Fruit fly (Drosophila melanogaster) whole organism, embryonic: ENCODE data around the gene IM33.
A peak's percentile ranks its signal among the peaks of the same experiment; 100 is the strongest.

Experiments
- Bteb2 ChIP-seq: fragments of 200-800 bp; sonication (Bioruptor generic); optimal IDR thresholded peaks from 2 replicates; lab custom pipeline; 2016; ENCODE audit warnings: missing biosample characterization, missing genetic modification characterization
- CG10147 ChIP-seq: fragments of 200-800 bp; sonication (Bioruptor generic); optimal IDR thresholded peaks from 2 replicates; lab custom pipeline; 2019; ENCODE audit warnings: missing biosample characterization, mild to moderate bottlenecking, missing genetic modification characterization, moderate library complexity
- CG10366 ChIP-seq: fragments of 200-800 bp; sonication (Bioruptor generic); IDR thresholded peaks from 2 replicates; pipeline ENCODE4 v1.3.6; 2022; ENCODE audit warnings: missing biosample characterization, missing genetic modification characterization
- CG11093 ChIP-seq: fragments of 200-800 bp; sonication (Bioruptor generic); IDR thresholded peaks from 3 replicates; pipeline ENCODE4 v1.3.6; 2022; ENCODE audit warnings: missing biosample characterization, missing genetic modification characterization
- CG11695 ChIP-seq: fragments of 200-800 bp; sonication (Bioruptor generic); IDR thresholded peaks from 3 replicates; pipeline ENCODE4 v1.3.6; 2022; ENCODE audit warnings: missing biosample characterization, missing genetic modification characterization
- CG14965 ChIP-seq: fragments of 200-800 bp; sonication (Bioruptor generic); optimal IDR thresholded peaks from 2 replicates; lab custom pipeline; 2016; ENCODE audit warnings: missing biosample characterization, missing genetic modification characterization, borderline replicate concordance
- CG15514 ChIP-seq: fragments of 200-800 bp; sonication (Bioruptor generic); optimal IDR thresholded peaks from 3 replicates; lab custom pipeline; 2017; ENCODE audit warnings: missing biosample characterization, missing genetic modification characterization, mild to moderate bottlenecking, moderate library complexity, missing genetic modification reagents
- CG17385 ChIP-seq: fragments of 200-800 bp; sonication (Bioruptor generic); optimal IDR thresholded peaks from 3 replicates; lab custom pipeline; 2018; ENCODE audit warnings: missing biosample characterization, mild to moderate bottlenecking, missing genetic modification characterization
- CG2129 ChIP-seq: fragments of 200-800 bp; sonication (Bioruptor generic); IDR thresholded peaks from 2 replicates; pipeline ENCODE4 v1.3.6; 2022; ENCODE audit warnings: missing biosample characterization, missing genetic modification characterization; ENCODE audit not compliant: partially characterized antibody
- CG2889 ChIP-seq: fragments of 200-800 bp; sonication (Bioruptor generic); IDR thresholded peaks from 3 replicates; pipeline ENCODE4 v1.3.6; 2022; ENCODE audit warnings: missing biosample characterization, missing genetic modification characterization
- CG32532 ChIP-seq: fragments of 200-800 bp; sonication (Bioruptor generic); IDR thresholded peaks from 2 replicates; pipeline ENCODE4 v1.3.6; 2022; ENCODE audit warnings: missing biosample characterization, missing genetic modification characterization
- CG34376 ChIP-seq: fragments of 200-800 bp; sonication (Bioruptor generic); optimal IDR thresholded peaks from 2 replicates; lab custom pipeline; 2018; ENCODE audit warnings: missing biosample characterization, mild to moderate bottlenecking, missing genetic modification characterization
- CG4404 ChIP-seq: fragments of 200-800 bp; sonication (Bioruptor generic); IDR thresholded peaks from 2 replicates; pipeline ENCODE4 v1.3.6; 2022; ENCODE audit warnings: missing biosample characterization, missing genetic modification characterization
- CG6689 ChIP-seq: fragments of 200-800 bp; sonication (Bioruptor generic); IDR thresholded peaks from 2 replicates; pipeline ENCODE4 v1.3.6; 2022; ENCODE audit warnings: missing biosample characterization, missing genetic modification characterization
- CG6854 ChIP-seq: fragments of 200-800 bp; sonication (Bioruptor generic); optimal IDR thresholded peaks from 3 replicates; lab custom pipeline; 2017; ENCODE audit warnings: missing biosample characterization, mild to moderate bottlenecking, missing genetic modification characterization
- CG7271 ChIP-seq: fragments of 200-800 bp; sonication (Bioruptor generic); optimal IDR thresholded peaks from 2 replicates; lab custom pipeline; 2018; ENCODE audit warnings: missing biosample characterization, mild to moderate bottlenecking, missing genetic modification characterization, moderate library complexity
- CG7357 ChIP-seq: fragments of 200-800 bp; sonication (Bioruptor generic); IDR thresholded peaks from 3 replicates; pipeline ENCODE4 v1.3.6; 2022; ENCODE audit warnings: missing biosample characterization, missing genetic modification characterization
- CG7556 ChIP-seq: fragments of 200-800 bp; sonication (Bioruptor generic); optimal IDR thresholded peaks from 2 replicates; lab custom pipeline; 2017; ENCODE audit warnings: missing biosample characterization, mild to moderate bottlenecking, missing genetic modification characterization
- CG8089 ChIP-seq: fragments of 200-800 bp; sonication (Bioruptor generic); optimal IDR thresholded peaks from 3 replicates; lab custom pipeline; 2016; ENCODE audit warnings: missing biosample characterization, missing genetic modification characterization
- CG9609 ChIP-seq: fragments of 200-800 bp; sonication (Bioruptor generic); optimal IDR thresholded peaks from 3 replicates; lab custom pipeline; 2016; ENCODE audit warnings: missing biosample characterization, missing genetic modification characterization
- Chrac-16 ChIP-seq: fragments of 200-800 bp; sonication (Bioruptor generic); optimal IDR thresholded peaks from 3 replicates; lab custom pipeline; 2016; ENCODE audit warnings: missing biosample characterization, missing genetic modification characterization
- HHEX ChIP-seq: fragments of 200-800 bp; sonication (Bioruptor generic); optimal IDR thresholded peaks from 3 replicates; lab custom pipeline; 2017; ENCODE audit warnings: missing biosample characterization, mild to moderate bottlenecking, missing genetic modification characterization, missing genetic modification reagents
- Hr3 ChIP-seq: fragments of 200-800 bp; sonication (Bioruptor generic); optimal IDR thresholded peaks from 3 replicates; lab custom pipeline; 2016; ENCODE audit warnings: missing biosample characterization, missing genetic modification characterization
- Hr78 ChIP-seq, 2 experiments: fragments of 200-800 bp in 1 of 2; fragments of >200 bp in 1 of 2; sonication (Bioruptor generic) in 1 of 2; optimal IDR thresholded peaks; 2 replicates each; lab custom pipeline; 2017 to 2019; ENCODE audit warnings: missing biosample characterization in 2 of 2, missing genetic modification characterization in 2 of 2, mild to moderate bottlenecking in 1 of 2, moderate library complexity in 1 of 2
- Lpt ChIP-seq: fragments of >200 bp; optimal IDR thresholded peaks from 2 replicates; lab custom pipeline; 2018; ENCODE audit warnings: missing biosample characterization, missing genetic modification characterization
- MBD-R2 ChIP-seq: fragments of 200-800 bp; sonication (Bioruptor generic); IDR thresholded peaks from 2 replicates; pipeline ENCODE4 v1.3.6; 2022; ENCODE audit warnings: missing biosample characterization, missing genetic modification characterization
- MESR4 ChIP-seq: fragments of 200-800 bp; sonication (Bioruptor generic); optimal IDR thresholded peaks from 2 replicates; lab custom pipeline; 2018; ENCODE audit warnings: missing biosample characterization, mild to moderate bottlenecking, missing genetic modification characterization, moderate library complexity
- Oaz ChIP-seq: fragments of 200-800 bp; sonication (Bioruptor generic); IDR thresholded peaks from 2 replicates; pipeline ENCODE4 v1.3.6; 2022; ENCODE audit warnings: missing biosample characterization, missing genetic modification characterization
- Sin3A ChIP-seq: fragments of >200 bp; optimal IDR thresholded peaks from 2 replicates; lab custom pipeline; 2018
- Stat92E ChIP-seq, 3 experiments: fragments of >200 bp in 2 of 3; fragments of 200-800 bp in 1 of 3; sonication (Bioruptor generic) in 1 of 3; optimal IDR thresholded peaks; 2 replicates each; lab custom pipeline; 2017 to 2019; ENCODE audit warnings: missing biosample characterization in 3 of 3, missing genetic modification characterization in 3 of 3, mild to moderate bottlenecking in 1 of 3, moderate library complexity in 1 of 3
- Trl ChIP-seq, 3 experiments: fragments of >200 bp in 2 of 3; fragments of 200-800 bp in 1 of 3; sonication (Bioruptor generic) in 1 of 3; optimal IDR thresholded peaks; 2 replicates in 1 of 3; 3 replicates in 2 of 3; lab custom pipeline; 2016 to 2017; ENCODE audit warnings: missing biosample characterization in 1 of 3, missing genetic modification characterization in 1 of 3
- YL-1 ChIP-seq: fragments of 200-800 bp; sonication (Bioruptor generic); optimal IDR thresholded peaks from 3 replicates; lab custom pipeline; 2017; ENCODE audit warnings: missing biosample characterization, mild to moderate bottlenecking, missing genetic modification characterization
- ato ChIP-seq: fragments of 200-800 bp; sonication (Bioruptor generic); IDR thresholded peaks from 2 replicates; pipeline ENCODE4 v1.3.6; 2022; ENCODE audit warnings: missing biosample characterization, missing genetic modification characterization; ENCODE audit not compliant: partially characterized antibody
- bcd ChIP-seq: fragments of 200-800 bp; sonication (Bioruptor generic); optimal IDR thresholded peaks from 2 replicates; lab custom pipeline; 2017; ENCODE audit warnings: missing biosample characterization, mild to moderate bottlenecking, missing genetic modification characterization
- cad ChIP-seq: fragments of >200 bp; optimal IDR thresholded peaks from 2 replicates; lab custom pipeline; 2017; ENCODE audit warnings: missing biosample characterization, missing genetic modification characterization
- corto ChIP-seq: fragments of 200-800 bp; sonication (Bioruptor generic); optimal IDR thresholded peaks from 2 replicates; lab custom pipeline; 2016; ENCODE audit warnings: missing biosample characterization, mild to moderate bottlenecking, missing genetic modification characterization, moderate library complexity
- dimm ChIP-seq: fragments of 200-800 bp; sonication (Bioruptor generic); IDR thresholded peaks from 2 replicates; pipeline ENCODE4 v1.3.6; 2022; ENCODE audit warnings: missing biosample characterization, missing genetic modification characterization
- fd102C ChIP-seq: fragments of 200-800 bp; sonication (Bioruptor generic); optimal IDR thresholded peaks from 2 replicates; lab custom pipeline; 2018; ENCODE audit warnings: missing biosample characterization, mild to moderate bottlenecking, missing genetic modification characterization, moderate library complexity
- ftz-f1 ChIP-seq: fragments of 200-800 bp; sonication (Bioruptor generic); optimal IDR thresholded peaks from 2 replicates; lab custom pipeline; 2016; ENCODE audit warnings: missing biosample characterization, missing genetic modification characterization
- gce ChIP-seq: fragments of 200-800 bp; sonication (Bioruptor generic); IDR thresholded peaks from 3 replicates; pipeline ENCODE4 v1.3.6; 2022; ENCODE audit warnings: missing biosample characterization, missing genetic modification characterization
- gt ChIP-seq: fragments of 200-800 bp; sonication (Bioruptor generic); IDR thresholded peaks from 2 replicates; pipeline ENCODE4 v1.3.6; 2022; ENCODE audit warnings: missing biosample characterization, missing genetic modification characterization
- onecut ChIP-seq: fragments of 200-800 bp; sonication (Bioruptor generic); IDR thresholded peaks from 2 replicates; pipeline ENCODE4 v1.3.6; 2022; ENCODE audit warnings: missing biosample characterization, missing genetic modification characterization
- org-1 ChIP-seq: fragments of 200-800 bp; sonication (Bioruptor generic); optimal IDR thresholded peaks from 2 replicates; lab custom pipeline; 2017; ENCODE audit warnings: missing biosample characterization, missing genetic modification characterization
- p53 ChIP-seq: fragments of 200-800 bp; sonication (Bioruptor generic); optimal IDR thresholded peaks from 2 replicates; lab custom pipeline; 2016; ENCODE audit warnings: missing biosample characterization, missing genetic modification characterization
- phol ChIP-seq: fragments of 200-800 bp; sonication (Bioruptor generic); optimal IDR thresholded peaks from 3 replicates; lab custom pipeline; 2018; ENCODE audit warnings: missing biosample characterization, mild to moderate bottlenecking, missing genetic modification characterization, moderate library complexity
- ranshi ChIP-seq: fragments of 200-800 bp; sonication (Bioruptor generic); IDR thresholded peaks from 2 replicates; pipeline ENCODE4 v1.3.6; 2022; ENCODE audit warnings: missing biosample characterization, missing genetic modification characterization
- sens ChIP-seq: fragments of 200-800 bp; sonication (Bioruptor generic); peaks from one replicate; lab custom pipeline; 2016; ENCODE audit warnings: missing biosample characterization, missing genetic modification characterization
- sens-2 ChIP-seq: fragments of 200-800 bp; sonication (Bioruptor generic); IDR thresholded peaks from 2 replicates; pipeline ENCODE4 v1.3.6; 2022; ENCODE audit warnings: missing biosample characterization, missing genetic modification characterization
- slbo ChIP-seq: fragments of 200-800 bp; sonication (Bioruptor generic); IDR thresholded peaks from 2 replicates; pipeline ENCODE4 v1.3.6; 2022; ENCODE audit warnings: missing biosample characterization, missing genetic modification characterization
- sob ChIP-seq: fragments of 200-800 bp; sonication (Bioruptor generic); IDR thresholded peaks from 2 replicates; pipeline ENCODE4 v1.3.6; 2022; ENCODE audit warnings: missing biosample characterization, missing genetic modification characterization
- zfh2 ChIP-seq: fragments of 200-800 bp; sonication (Bioruptor generic); optimal IDR thresholded peaks from 2 replicates; lab custom pipeline; 2016; ENCODE audit warnings: missing biosample characterization, missing genetic modification characterization

IM33 gene

dm6 chr2L:3703260-3703659 lies 6.8 kb upstream of the IM33 start, which contains the start of gene CG2816 (continued):
- TF ChIP-seq CG7271 (tag; lab: Kevin White, UChicago) (no peak), CG32532 (GFP tag; lab: Robert Waterston, UW) (peak; percentile 70), Chrac-16 (GFP tag; lab: Kevin White, UChicago) (peak; percentile 60), YL-1 (GFP tag; lab: Kevin White, UChicago) (no peak), CG11093 (no peak), CG7556 (GFP tag; lab: Kevin White, UChicago) (no peak), CG6854 (GFP tag; lab: Kevin White, UChicago) (no peak), fd102C (GFP tag; lab: Kevin White, UChicago) (no peak), slbo (peak; percentile 95), sob (peak; percentile 93), Lpt (no peak), CG10366 (GFP tag; lab: Robert Waterston, UW) (peak; percentile 49; the same call in 1 of the 2 replicates), zfh2 (GFP tag; lab: Kevin White, UChicago) (peak; percentile 93), Hr78 (GFP tag; optimal IDR thresholded peaks at IDR 0.05; lab: Kevin White, UChicago) (no peak), cad (GFP tag; lab: Kevin White, UChicago) (no peak), HHEX (peak; percentile 35), CG6689 (GFP tag; lab: Robert Waterston, UW) (0 out of 2 replicates have a peak, but pooled peaks have one; percentile 35), Sin3A (lab: Kevin White, UChicago) (no peak), phol (no peak), Bteb2 (GFP tag; lab: Kevin White, UChicago) (no peak), sens-2 (GFP tag; lab: Robert Waterston, UW) (no peak), CG15514 (GFP tag; lab: Kevin White, UChicago) (peak; percentile 38), dimm (GFP tag; lab: Robert Waterston, UW) (no peak), p53 (GFP tag; lab: Kevin White, UChicago) (no peak), org-1 (peak; percentile 34), onecut (no peak), corto (GFP tag; lab: Kevin White, UChicago) (peak; percentile 34), CG34376 (peak; percentile 13), CG11695 (GFP tag; lab: Robert Waterston, UW) (peak; percentile 55; the same call in 2 of the 3 replicates), CG10147 (GFP tag; lab: Kevin White, UChicago) (no peak), CG4404 (GFP tag; lab: Robert Waterston, UW) (no peak), gt (GFP tag; lab: Robert Waterston, UW) (no peak), Oaz (GFP tag; lab: Robert Waterston, UW) (peak; percentile 54; the same call in 1 of the 2 replicates), bcd (GFP tag; lab: Kevin White, UChicago) (peak; percentile 38), Trl (optimal IDR thresholded peaks at IDR 0.05; lab: Kevin White, UChicago) (no peak), Trl (GFP tag; optimal IDR thresholded peaks at IDR 0.05; lab: Kevin White, UChicago) (peak; percentile 26), MBD-R2 (GFP tag; lab: Robert Waterston, UW) (peak; percentile 18; the same call in 1 of the 2 replicates), ftz-f1 (GFP tag; lab: Kevin White, UChicago) (peak; percentile 35), MESR4 (GFP tag; lab: Kevin White, UChicago) (no peak), CG2889 (peak; percentile 76; the same call in 2 of the 3 replicates), sens (GFP tag; lab: Kevin White, UChicago) (peak; percentile 78), CG14965 (no peak), CG8089 (GFP tag; lab: Kevin White, UChicago) (peak; percentile 22), CG9609 (GFP tag; lab: Kevin White, UChicago) (peak; percentile 77), CG17385 (GFP tag; lab: Kevin White, UChicago) (peak; percentile 45), CG2129 (no peak), gce (GFP tag; lab: Robert Waterston, UW) (peak; percentile 27; the same call in 1 of the 3 replicates), ato (no peak), Hr3 (GFP tag; lab: Kevin White, UChicago) (peak; percentile 52), CG7357 (GFP tag; lab: Robert Waterston, UW) (no peak), Stat92E (GFP tag; optimal IDR thresholded peaks at IDR 0.05; lab: Kevin White, UChicago) (no peak), ranshi (no peak; the same call in 1 of the 2 replicates)
